Fruit fly (Drosophila melanogaster) whole organism, embryonic: Measurements from ENCODE around the gene Atg14.

Experiments
- B-H1 ChIP-seq: fragments of 200-800 bp; sonication (Bioruptor generic); IDR thresholded peaks from 3 replicates; pipeline ENCODE4 v1.3.6; 2022; ENCODE audit warnings: missing biosample characterization, missing genetic modification characterization
- Blimp-1 ChIP-seq: fragments of 200-800 bp; sonication (Bioruptor generic); optimal IDR thresholded peaks from 3 replicates; lab custom pipeline; 2018; ENCODE audit warnings: missing biosample characterization, missing genetic modification characterization, mild to moderate bottlenecking, moderate library complexity, missing genetic modification reagents
- CG12299 ChIP-seq: fragments of 200-800 bp; sonication (Bioruptor generic); optimal IDR thresholded peaks from 2 replicates; lab custom pipeline; 2018; ENCODE audit warnings: missing biosample characterization, mild to moderate bottlenecking, missing genetic modification characterization
- CG15479 ChIP-seq: fragments of 200-800 bp; sonication (Bioruptor generic); optimal IDR thresholded peaks from 3 replicates; lab custom pipeline; 2019; ENCODE audit warnings: missing biosample characterization, mild to moderate bottlenecking, missing genetic modification characterization, moderate library complexity
- CG17385 ChIP-seq: fragments of 200-800 bp; sonication (Bioruptor generic); optimal IDR thresholded peaks from 3 replicates; lab custom pipeline; 2018; ENCODE audit warnings: missing biosample characterization, mild to moderate bottlenecking, missing genetic modification characterization
- CG1832 ChIP-seq: fragments of 200-800 bp; sonication (Bioruptor generic); optimal IDR thresholded peaks from 2 replicates; lab custom pipeline; 2017; ENCODE audit warnings: missing biosample characterization, mild to moderate bottlenecking, missing genetic modification characterization, inconsistent platforms
- CG31441 ChIP-seq: fragments of 200-800 bp; sonication (Bioruptor generic); IDR thresholded peaks from 2 replicates; pipeline ENCODE4 v1.3.6; 2022; ENCODE audit warnings: missing biosample characterization, missing genetic modification characterization
- CG32767 ChIP-seq: fragments of 200-800 bp; sonication (Bioruptor generic); IDR thresholded peaks from 2 replicates; pipeline ENCODE4 v1.3.6; 2022; ENCODE audit warnings: missing biosample characterization, missing genetic modification characterization
- CG3407 ChIP-seq: fragments of 200-800 bp; sonication (Bioruptor generic); optimal IDR thresholded peaks from 2 replicates; lab custom pipeline; 2018; ENCODE audit warnings: missing biosample characterization, mild to moderate bottlenecking, missing genetic modification characterization
- CG4360 ChIP-seq: fragments of 200-800 bp; sonication (Bioruptor generic); IDR thresholded peaks from 2 replicates; pipeline ENCODE4 v1.3.6; 2022; ENCODE audit warnings: missing biosample characterization, missing genetic modification characterization
- CG6683 ChIP-seq: fragments of 200-800 bp; sonication (Bioruptor generic); optimal IDR thresholded peaks from 2 replicates; lab custom pipeline; 2017; ENCODE audit warnings: missing biosample characterization, mild to moderate bottlenecking, missing genetic modification characterization, missing genetic modification reagents
- D19A ChIP-seq: fragments of 200-800 bp; optimal IDR thresholded peaks from 3 replicates; lab custom pipeline; 2019; ENCODE audit warnings: missing biosample characterization, mild to moderate bottlenecking, missing genetic modification characterization, moderate library complexity
- Deaf1 ChIP-seq: fragments of 200-800 bp; optimal IDR thresholded peaks from 3 replicates; lab custom pipeline; 2019; ENCODE audit warnings: missing biosample characterization, mild to moderate bottlenecking, missing genetic modification characterization, moderate library complexity
- Hr51 ChIP-seq, 2 experiments: fragments of 200-800 bp; sonication (Bioruptor generic); optimal IDR thresholded peaks; 2 replicates in 1 of 2; 3 replicates in 1 of 2; lab custom pipeline; 2016 to 2018; ENCODE audit warnings: missing biosample characterization in 2 of 2, missing genetic modification characterization in 2 of 2, mild to moderate bottlenecking in 1 of 2, moderate library complexity in 1 of 2
- Hsf ChIP-seq: fragments of 200-800 bp; sonication (Bioruptor generic); optimal IDR thresholded peaks from 3 replicates; lab custom pipeline; 2016; ENCODE audit warnings: missing biosample characterization, missing genetic modification characterization
- Med ChIP-seq: fragments of 200-800 bp; sonication (Bioruptor generic); peaks from one replicate; lab custom pipeline; 2016; ENCODE audit warnings: missing biosample characterization, missing genetic modification characterization, mild to moderate bottlenecking, inconsistent platforms, moderate library complexity
- Mrtf ChIP-seq: fragments of 200-800 bp; sonication (Bioruptor generic); IDR thresholded peaks from 3 replicates; pipeline ENCODE4 v1.3.6; 2022; ENCODE audit warnings: missing biosample characterization, missing genetic modification characterization
- Optix ChIP-seq: fragments of 200-800 bp; sonication (Bioruptor generic); IDR thresholded peaks from 3 replicates; pipeline ENCODE4 v1.3.6; 2022; ENCODE audit warnings: missing biosample characterization, missing genetic modification characterization
- Ptx1 ChIP-seq: fragments of 200-800 bp; sonication (Bioruptor generic); IDR thresholded peaks from 2 replicates; pipeline ENCODE4 v1.3.6; 2022; ENCODE audit warnings: missing biosample characterization, missing genetic modification characterization
- Sry-β ChIP-seq: fragments of 200-800 bp; sonication (Bioruptor generic); optimal IDR thresholded peaks from 2 replicates; lab custom pipeline; 2018; ENCODE audit warnings: missing biosample characterization, mild to moderate bottlenecking, missing genetic modification characterization, moderate library complexity
- Xbp1 ChIP-seq: fragments of 200-800 bp; sonication (Bioruptor generic); optimal IDR thresholded peaks from 3 replicates; lab custom pipeline; 2016; ENCODE audit warnings: missing biosample characterization, mild to moderate bottlenecking, missing genetic modification characterization
- amos ChIP-seq: fragments of 200-800 bp; sonication (Bioruptor generic); IDR thresholded peaks from 2 replicates; pipeline ENCODE4 v1.3.6; 2022; ENCODE audit warnings: missing biosample characterization, missing genetic modification characterization; ENCODE audit not compliant: partially characterized antibody
- bbx ChIP-seq: fragments of 200-800 bp; sonication (Bioruptor generic); IDR thresholded peaks from 2 replicates; pipeline ENCODE4 v1.3.6; 2022; ENCODE audit warnings: missing biosample characterization, missing genetic modification characterization; ENCODE audit not compliant: partially characterized antibody
- cad ChIP-seq: fragments of >200 bp; optimal IDR thresholded peaks from 2 replicates; lab custom pipeline; 2017; ENCODE audit warnings: missing biosample characterization, missing genetic modification characterization
- cg ChIP-seq: fragments of 200-800 bp; sonication (Bioruptor generic); optimal IDR thresholded peaks from 3 replicates; lab custom pipeline; 2019; ENCODE audit warnings: missing biosample characterization, mild to moderate bottlenecking, missing genetic modification characterization, moderate library complexity
- chm ChIP-seq: fragments of 200-800 bp; sonication (Bioruptor generic); IDR thresholded peaks from 2 replicates; pipeline ENCODE4 v1.3.6; 2022; ENCODE audit warnings: missing biosample characterization, missing genetic modification characterization
- ci ChIP-seq: fragments of 200-800 bp; sonication (Bioruptor generic); IDR thresholded peaks from 3 replicates; pipeline ENCODE4 v1.3.6; 2022; ENCODE audit warnings: missing biosample characterization, missing genetic modification characterization
- cwo ChIP-seq: fragments of 200-800 bp; sonication (Bioruptor generic); optimal IDR thresholded peaks from 3 replicates; lab custom pipeline; 2017; ENCODE audit warnings: missing biosample characterization, missing genetic modification characterization, mild to moderate bottlenecking, moderate library complexity, missing genetic modification reagents
- fd64A ChIP-seq: fragments of 200-800 bp; sonication (Bioruptor generic); optimal IDR thresholded peaks from 3 replicates; lab custom pipeline; 2018; ENCODE audit warnings: missing biosample characterization, mild to moderate bottlenecking, missing genetic modification characterization
- gcm ChIP-seq: fragments of 200-800 bp; sonication (Bioruptor generic); optimal IDR thresholded peaks from 2 replicates; lab custom pipeline; 2019; ENCODE audit warnings: missing biosample characterization, mild to moderate bottlenecking, missing genetic modification characterization, moderate library complexity
- jumu ChIP-seq: fragments of 200-800 bp; sonication (Bioruptor generic); optimal IDR thresholded peaks from 3 replicates; lab custom pipeline; 2016; ENCODE audit warnings: missing biosample characterization, missing genetic modification characterization
- kah ChIP-seq: fragments of 200-800 bp; sonication (Bioruptor generic); optimal IDR thresholded peaks from 2 replicates; lab custom pipeline; 2018; ENCODE audit warnings: missing biosample characterization, mild to moderate bottlenecking, missing genetic modification characterization
- lab ChIP-seq: fragments of 200-800 bp; sonication (Bioruptor generic); optimal IDR thresholded peaks from 3 replicates; lab custom pipeline; 2017; ENCODE audit warnings: missing biosample characterization, missing genetic modification characterization, mild to moderate bottlenecking, moderate library complexity, missing genetic modification reagents
- pfk ChIP-seq: fragments of 200-800 bp; sonication (Bioruptor generic); optimal IDR thresholded peaks from 2 replicates; lab custom pipeline; 2018; ENCODE audit warnings: missing biosample characterization, mild to moderate bottlenecking, missing genetic modification characterization, moderate library complexity
- pros ChIP-seq: fragments of 200-800 bp; sonication (Bioruptor generic); optimal IDR thresholded peaks from 3 replicates; lab custom pipeline; 2019; ENCODE audit warnings: missing biosample characterization, mild to moderate bottlenecking, missing genetic modification characterization, moderate library complexity
- ranshi ChIP-seq: fragments of 200-800 bp; sonication (Bioruptor generic); IDR thresholded peaks from 2 replicates; pipeline ENCODE4 v1.3.6; 2022; ENCODE audit warnings: missing biosample characterization, missing genetic modification characterization
- row ChIP-seq: fragments of 200-800 bp; sonication (Bioruptor generic); IDR thresholded peaks from 3 replicates; pipeline ENCODE4 v1.3.6; 2022; ENCODE audit warnings: missing biosample characterization, missing genetic modification characterization
- seq ChIP-seq: fragments of 200-800 bp; sonication (Bioruptor generic); IDR thresholded peaks from 2 replicates; pipeline ENCODE4 v1.3.6; 2022; ENCODE audit warnings: missing biosample characterization, missing genetic modification characterization
- sqz ChIP-seq: fragments of 200-800 bp; sonication (Bioruptor generic); optimal IDR thresholded peaks from 3 replicates; lab custom pipeline; 2018; ENCODE audit warnings: missing biosample characterization, mild to moderate bottlenecking, missing genetic modification characterization
- tin ChIP-seq: fragments of 200-800 bp; sonication (Bioruptor generic); optimal IDR thresholded peaks from 3 replicates; lab custom pipeline; 2016; ENCODE audit warnings: missing biosample characterization, missing genetic modification characterization
- tio ChIP-seq: fragments of 200-800 bp; sonication (Bioruptor generic); optimal IDR thresholded peaks from 2 replicates; lab custom pipeline; 2017; ENCODE audit warnings: missing biosample characterization, missing genetic modification characterization, inconsistent platforms
- tll ChIP-seq, 2 experiments: fragments of 200-800 bp in 1 of 2; fragments of >200 bp in 1 of 2; sonication (Bioruptor generic) in 1 of 2; optimal IDR thresholded peaks; 2 replicates each; lab custom pipeline; 2017 to 2019; ENCODE audit warnings: missing biosample characterization in 2 of 2, missing genetic modification characterization in 2 of 2, mild to moderate bottlenecking in 1 of 2, moderate library complexity in 1 of 2
- trem ChIP-seq: fragments of 200-800 bp; optimal IDR thresholded peaks from 3 replicates; lab custom pipeline; 2019; ENCODE audit warnings: missing biosample characterization, mild to moderate bottlenecking, missing genetic modification characterization, moderate library complexity
- zfh1 ChIP-seq: fragments of 200-800 bp; sonication (Bioruptor generic); IDR thresholded peaks from 3 replicates; pipeline ENCODE4 v1.3.6; 2022; ENCODE audit warnings: missing biosample characterization, missing genetic modification characterization
- zfh2 ChIP-seq: fragments of 200-800 bp; sonication (Bioruptor generic); optimal IDR thresholded peaks from 2 replicates; lab custom pipeline; 2016; ENCODE audit warnings: missing biosample characterization, missing genetic modification characterization

Atg14 gene

dm6 chr3R:29068430-29069207 lies 47.6 kb upstream of the Atg14 start (continued):
- TF ChIP-seq lab = peak; percentile 73
- 0 out of 2 replicates have a peak, but pooled peaks have one; percentile 7 for TF ChIP-seq ranshi (GFP tag; lab: Robert Waterston, UW)
- peak; percentile 16 for TF ChIP-seq CG12299 (tag; lab: Kevin White, UChicago)
- peak; percentile 26 for TF ChIP-seq Hsf (GFP tag; lab: Kevin White, UChicago)
- no peak for TF ChIP-seq tio (GFP tag; lab: Kevin White, UChicago)
- TF ChIP-seq tin = peak; percentile 15
- TF ChIP-seq jumu (GFP tag; lab: Kevin White, UChicago) = no peak
- no peak for TF ChIP-seq Sry-β
- peak; percentile 44 for TF ChIP-seq zfh2
- 0 out of 2 replicates have a peak, but pooled peaks have one; percentile 38 for TF ChIP-seq Ptx1 (GFP tag; lab: Robert Waterston, UW)
- TF ChIP-seq cwo = peak; percentile 36
- no peak for TF ChIP-seq kah
- TF ChIP-seq zfh1 (GFP tag; lab: Robert Waterston, UW) = peak; percentile 45; the same call in 1 of the 3 replicates
- TF ChIP-seq Blimp-1 = peak; percentile 6
- TF ChIP-seq Med (GFP tag; lab: Kevin White, UChicago) = peak; percentile 31
- peak; percentile 17; the same call in 1 of the 3 replicates for TF ChIP-seq B-H1 (GFP tag; lab: Robert Waterston, UW)
- 0 out of 3 replicates have a peak, but pooled peaks have one; percentile 61 for TF ChIP-seq ci (GFP tag; lab: Robert Waterston, UW)
- TF ChIP-seq cad (GFP tag; lab: Kevin White, UChicago) = no peak
- peak; percentile 64 for TF ChIP-seq row (GFP tag; lab: Robert Waterston, UW)
- peak; percentile 32; the same call in 1 of the 2 replicates for TF ChIP-seq CG31441 (GFP tag; lab: Robert Waterston, UW)
- peak; percentile 7 for TF ChIP-seq Xbp1 (GFP tag; lab: Kevin White, UChicago)

dm6 chr3R:29069208-29070072 lies 46.8 kb upstream of the Atg14 start:
- TF ChIP-seq cg (GFP tag; lab: Kevin White, UChicago) = peak; percentile 75
- no peak for TF ChIP-seq seq (GFP tag; lab: Robert Waterston, UW)
- TF ChIP-seq CG15479 (GFP tag; lab: Kevin White, UChicago) = peak; percentile 0
- peak; percentile 24 for TF ChIP-seq Med (GFP tag; lab: Kevin White, UChicago)
- no peak for TF ChIP-seq Mrtf (GFP tag; lab: Robert Waterston, UW)
- TF ChIP-seq CG32767 = 0 out of 2 replicates have a peak, but pooled peaks have one; percentile 32
- TF ChIP-seq pros = peak; percentile 19
- 0 out of 3 replicates have a peak, but pooled peaks have one; percentile 21 for TF ChIP-seq Optix (GFP tag; lab: Robert Waterston, UW)
- TF ChIP-seq Deaf1 (tag; lab: Kevin White, UChicago) = peak; percentile 5
- TF ChIP-seq Hr51 (GFP tag; optimal IDR thresholded peaks at IDR 0.05; lab: Kevin White, UChicago) = peak in 1 of 2 experiments; percentile 35
- TF ChIP-seq fd64A = no peak
- 0 out of 2 replicates have a peak, but pooled peaks have one; percentile 10 for TF ChIP-seq chm (GFP tag; lab: Robert Waterston, UW)
- 0 out of 2 replicates have a peak, but pooled peaks have one; percentile 11 for TF ChIP-seq bbx (GFP tag; lab: Robert Waterston, UW)
- TF ChIP-seq pfk (GFP tag; lab: Kevin White, UChicago) = peak; percentile 74
- peak; percentile 30 for TF ChIP-seq CG1832 (GFP tag; lab: Kevin White, UChicago)
- peak; percentile 99 for TF ChIP-seq CG3407 (GFP tag; lab: Kevin White, UChicago)
- no peak for TF ChIP-seq gcm (GFP tag; lab: Kevin White, UChicago)
- TF ChIP-seq CG6683 (GFP tag; lab: Kevin White, UChicago) = no peak
- TF ChIP-seq D19A = peak; percentile 20
- TF ChIP-seq amos (GFP tag; lab: Robert Waterston, UW) = no peak
- TF ChIP-seq CG17385 (GFP tag; lab: Kevin White, UChicago) = peak; percentile 11
- peak in 1 of 2 experiments; percentile 66 for TF ChIP-seq tll (GFP tag; optimal IDR thresholded peaks at IDR 0.05; lab: Kevin White, UChicago)
- TF ChIP-seq sqz (GFP tag; lab: Kevin White, UChicago) = peak; percentile 44
- TF ChIP-seq CG4360 = peak; percentile 91
- TF ChIP-seq trem (tag; lab: Kevin White, UChicago) = peak; percentile 8
